Fruit fly (Drosophila melanogaster) whole organism, adult: Measurements from ENCODE around the gene fne.

Experiments used
- CG1620 ChIP-seq: fragments of 200-800 bp; sonication (Bioruptor generic); optimal IDR thresholded peaks from 2 replicates; lab custom pipeline; 2016; ENCODE audit warnings: missing biosample characterization, missing genetic modification characterization
- Crg-1 ChIP-seq: fragments of 200-800 bp; sonication (Bioruptor generic); optimal IDR thresholded peaks from 2 replicates; lab custom pipeline; 2016; ENCODE audit warnings: missing biosample characterization, missing genetic modification characterization
- Hr96 ChIP-seq: fragments of 200-800 bp; sonication (Bioruptor generic); optimal IDR thresholded peaks from 2 replicates; lab custom pipeline; 2016; ENCODE audit warnings: missing biosample characterization, missing genetic modification characterization
- Mnt ChIP-seq: fragments of 200-800 bp; sonication (Bioruptor generic); optimal IDR thresholded peaks from 2 replicates; lab custom pipeline; 2016; ENCODE audit warnings: missing biosample characterization, mild to moderate bottlenecking, missing genetic modification characterization
- bab1 ChIP-seq: fragments of 200-800 bp; sonication (Bioruptor generic); optimal IDR thresholded peaks from 3 replicates; lab custom pipeline; 2019; ENCODE audit warnings: missing biosample characterization, mild to moderate bottlenecking, missing genetic modification characterization, moderate library complexity
- cnc ChIP-seq, 2 experiments: fragments of >200 bp; optimal IDR thresholded peaks; 2 replicates each; lab custom pipeline; 2017
- kay ChIP-seq: fragments of 200-800 bp; sonication (Bioruptor generic); peaks from one replicate; lab custom pipeline; 2016; ENCODE audit warnings: missing biosample characterization, missing genetic modification characterization, borderline replicate concordance
- ovo ChIP-seq: fragments of 200-800 bp; sonication (Bioruptor generic); optimal IDR thresholded peaks from 2 replicates; lab custom pipeline; 2016; ENCODE audit warnings: missing biosample characterization, missing genetic modification characterization
- tj ChIP-seq: fragments of 200-800 bp; sonication (Bioruptor generic); optimal IDR thresholded peaks from 3 replicates; lab custom pipeline; 2017; ENCODE audit warnings: missing biosample characterization, mild to moderate bottlenecking, missing genetic modification characterization, moderate library complexity
- toe ChIP-seq: fragments of 200-800 bp; sonication (Bioruptor generic); optimal IDR thresholded peaks from 2 replicates; lab custom pipeline; 2016; ENCODE audit warnings: missing biosample characterization, missing genetic modification characterization

DNA sequence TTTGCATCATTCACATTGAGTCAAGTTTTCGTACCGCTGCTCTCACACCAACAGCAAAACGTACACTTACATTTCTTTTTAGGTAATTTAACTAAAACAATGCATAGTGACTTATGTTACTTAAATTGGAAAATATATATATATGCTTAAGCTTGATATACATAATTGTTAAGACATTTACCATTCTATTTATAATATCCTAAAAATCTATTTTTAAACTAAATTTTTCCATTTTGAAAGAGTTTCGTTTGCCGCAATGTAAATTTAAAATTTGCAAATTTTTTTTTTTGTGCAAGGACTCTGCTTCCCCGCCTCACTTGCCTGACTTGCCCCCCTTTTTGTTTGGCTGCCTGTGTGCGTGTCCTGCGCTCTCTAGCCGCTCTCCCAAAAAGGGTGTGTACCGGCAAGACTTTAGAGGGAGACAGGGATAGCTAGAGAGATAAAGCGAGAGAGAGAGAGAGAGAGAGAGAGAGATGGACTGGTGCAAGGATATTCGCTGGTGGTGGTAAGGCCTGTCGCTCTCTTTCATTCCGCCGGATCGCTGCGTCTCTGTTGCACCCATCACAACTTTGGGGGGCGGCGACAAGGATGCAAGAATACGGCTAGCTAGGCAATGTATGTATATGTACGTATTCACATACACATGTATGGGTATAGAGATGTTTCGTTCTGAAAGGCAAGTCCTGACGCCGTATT, 20.7 kb downstream of the fne start:
- TF ChIP-seq ovo (GFP tag; lab: Kevin White, UChicago) (no peak), toe (no peak), tj (GFP tag; lab: Kevin White, UChicago) (no peak), cnc (optimal IDR thresholded peaks at IDR 0.05; lab: Kevin White, UChicago) (no peak), CG1620 (GFP tag; lab: Kevin White, UChicago) (no peak), bab1 (GFP tag; lab: Kevin White, UChicago) (no peak), Mnt (GFP tag; lab: Kevin White, UChicago) (no peak), Crg-1 (GFP tag; lab: Kevin White, UChicago) (no peak), kay (GFP tag; lab: Kevin White, UChicago) (peak; percentile 35), Hr96 (GFP tag; lab: Kevin White, UChicago) (no peak)
